Fruit fly (Drosophila melanogaster): ENCODE data around the gene JIL-1.

DNA sequence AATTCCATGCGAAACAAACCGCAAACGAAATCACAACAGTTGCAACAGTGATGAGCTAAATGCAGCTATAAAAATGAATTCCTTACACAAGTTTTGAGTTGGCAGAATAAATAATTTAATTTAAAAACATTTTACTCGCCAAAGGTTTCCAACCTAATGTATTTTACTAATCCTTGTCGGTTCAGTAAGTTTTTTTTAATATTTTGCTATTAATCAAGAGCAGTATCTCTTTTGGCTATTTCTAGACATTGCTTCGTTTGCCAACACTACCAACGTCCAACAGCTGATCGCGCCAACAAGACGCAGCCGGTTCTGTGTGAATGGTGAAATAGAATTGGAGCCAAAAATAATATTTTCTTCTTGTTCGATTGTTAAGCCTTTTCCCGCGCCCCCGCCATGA is 28.3 kb downstream of the JIL-1 start, which contains the start of the genes CG32075, CG45101 and SuUR:
- TF ChIP-seq CG7101 (tag; optimal IDR thresholded peaks at IDR 0.05) (peak; percentile 87), cic (GFP tag; optimal IDR thresholded peaks at IDR 0.05) (no peak), Clk (GFP tag; optimal IDR thresholded peaks at IDR 0.05) (peak; percentile 82), kay (GFP tag; ENCODE audit: borderline replicate concordance) (no peak), CG11617 (GFP tag; optimal IDR thresholded peaks at IDR 0.05) (peak; percentile 85)

Measured in whole organism, adult.